Worm (Caenorhabditis elegans) whole organism, L4 larva: ENCODE results near the gene C15F1.1.

ENCODE experiments used
- F26F4.8 ChIP-seq: fragments of 200-800 bp; sonication (Bioruptor generic); conservative IDR thresholded peaks from 2 replicates; pipeline ENCODE4 v1.3.6; 2022; ENCODE audit warnings: missing genetic modification characterization, missing compliant biosample characterization
- F37D6.2 ChIP-seq: sonication (generic microtip); optimal IDR thresholded peaks from 2 replicates; lab custom pipeline; 2016; ENCODE audit warnings: mild to moderate bottlenecking, missing genetic modification characterization, missing compliant biosample characterization
- ZK337.2 ChIP-seq: fragments of 200-800 bp; sonication (Bioruptor generic); IDR thresholded peaks from 2 replicates; pipeline ENCODE4 v1.3.6; 2022; ENCODE audit warnings: missing genetic modification reagents, missing genetic modification characterization, missing compliant biosample characterization
- ceh-20 ChIP-seq: fragments of 200-800 bp; sonication (Bioruptor generic); IDR thresholded peaks from 2 replicates; pipeline ENCODE4 v1.3.6; 2022; ENCODE audit warnings: missing genetic modification reagents, missing genetic modification characterization, missing compliant biosample characterization
- ceh-28 ChIP-seq: fragments of 150-350 bp; optimal IDR thresholded peaks from 2 replicates; lab custom pipeline; 2014; ENCODE audit warnings: missing biosample characterization, missing genetic modification reagents, missing genetic modification characterization
- ces-1 ChIP-seq: fragments of 150-350 bp; sonication (generic microtip); optimal IDR thresholded peaks from 4 replicates; lab custom pipeline; 2014; ENCODE audit warnings: missing biosample characterization, missing genetic modification reagents, missing genetic modification characterization
- ctbp-1 ChIP-seq: fragments of 200-800 bp; sonication (Bioruptor generic); IDR thresholded peaks from 2 replicates; pipeline ENCODE4 v1.3.6; 2022; ENCODE audit warnings: missing genetic modification reagents, missing genetic modification characterization, missing compliant biosample characterization
- dmd-6 ChIP-seq: fragments of 200-800 bp; sonication (Bioruptor generic); IDR thresholded peaks from 2 replicates; pipeline ENCODE4 v1.3.6; 2022; ENCODE audit warnings: missing genetic modification reagents, missing genetic modification characterization, missing compliant biosample characterization
- dmd-8 ChIP-seq: fragments of 200-800 bp; sonication (Bioruptor generic); IDR thresholded peaks from 2 replicates; pipeline ENCODE4 v1.3.6; 2022; ENCODE audit warnings: missing genetic modification characterization, missing compliant biosample characterization
- dpl-1 ChIP-seq: fragments of 150-350 bp; optimal IDR thresholded peaks from 2 replicates; lab custom pipeline; 2014; ENCODE audit warnings: missing biosample characterization, missing genetic modification reagents, missing genetic modification characterization
- duxl-1 ChIP-seq: sonication (generic microtip); optimal IDR thresholded peaks from 2 replicates; lab custom pipeline; 2016; ENCODE audit warnings: mild to moderate bottlenecking, missing genetic modification characterization, moderate library complexity, missing compliant biosample characterization; ENCODE audit not compliant: poor library complexity
- fkh-10 ChIP-seq: fragments of 150-350 bp; optimal IDR thresholded peaks from 2 replicates; lab custom pipeline; 2014; ENCODE audit warnings: missing biosample characterization, missing genetic modification reagents, missing genetic modification characterization
- hif-1 ChIP-seq, 2 experiments: sonication (generic microtip); optimal IDR thresholded peaks; 2 replicates each; lab custom pipeline; 2016 to 2017; ENCODE audit warnings: missing compliant biosample characterization in 2 of 2, missing genetic modification characterization in 2 of 2, missing genetic modification reagents in 2 of 2, missing genotype in 2 of 2, mild to moderate bottlenecking in 1 of 2
- hlh-11 ChIP-seq: fragments of 200-800 bp; sonication (Bioruptor generic); optimal IDR thresholded peaks from 2 replicates; lab custom pipeline; 2018; ENCODE audit warnings: mild to moderate bottlenecking, missing genetic modification characterization, missing compliant biosample characterization
- hlh-30 ChIP-seq: sonication (generic microtip); optimal IDR thresholded peaks from 2 replicates; lab custom pipeline; 2017; ENCODE audit warnings: antibody characterized with exemption, mild to moderate bottlenecking, missing genetic modification characterization, missing compliant biosample characterization; ENCODE audit not compliant: insufficient read depth
- hmg-1.1 ChIP-seq: fragments of 200-800 bp; sonication (Bioruptor generic); IDR thresholded peaks from 2 replicates; pipeline ENCODE4 v1.3.6; 2022; ENCODE audit warnings: missing genetic modification reagents, missing genetic modification characterization, missing compliant biosample characterization
- lir-3 ChIP-seq: sonication (generic microtip); optimal IDR thresholded peaks from 2 replicates; lab custom pipeline; 2016; ENCODE audit warnings: mild to moderate bottlenecking, missing genetic modification characterization, missing compliant biosample characterization
- lsy-2 ChIP-seq, 2 experiments: fragments of 150-350 bp in 1 of 2; sonication (generic microtip) in 1 of 2; optimal IDR thresholded peaks; 2 replicates each; lab custom pipeline; 2014 to 2017; ENCODE audit warnings: missing biosample characterization in 2 of 2, missing genetic modification characterization in 2 of 2
- mdl-1 ChIP-seq, 2 experiments: fragments of 150-350 bp in 1 of 2; sonication (generic microtip) in 1 of 2; optimal IDR thresholded peaks; 2 replicates each; lab custom pipeline; 2014 to 2017; ENCODE audit warnings: missing biosample characterization in 2 of 2, missing genetic modification characterization in 2 of 2
- mep-1 ChIP-seq: fragments of 150-350 bp; sonication (generic microtip); optimal IDR thresholded peaks from 3 replicates; lab custom pipeline; 2014; ENCODE audit warnings: missing biosample characterization, missing genetic modification characterization
- mxl-2 ChIP-seq: fragments of 200-800 bp; sonication (Bioruptor generic); conservative IDR thresholded peaks from 2 replicates; pipeline ENCODE4 v1.3.6; 2022; ENCODE audit warnings: missing genetic modification reagents, missing genetic modification characterization, missing compliant biosample characterization
- nhr-10 ChIP-seq: fragments of 150-350 bp; optimal IDR thresholded peaks from 2 replicates; lab custom pipeline; 2014; ENCODE audit warnings: missing biosample characterization, missing genetic modification characterization
- nhr-102 ChIP-seq: sonication (generic microtip); optimal IDR thresholded peaks from 2 replicates; lab custom pipeline; 2016; ENCODE audit warnings: mild to moderate bottlenecking, missing genetic modification characterization, moderate library complexity, missing compliant biosample characterization
- nhr-11 ChIP-seq: fragments of 150-350 bp; optimal IDR thresholded peaks from 2 replicates; lab custom pipeline; 2014; ENCODE audit warnings: missing biosample characterization, missing genetic modification characterization
- nhr-28 ChIP-seq: fragments of 150-350 bp; optimal IDR thresholded peaks from 2 replicates; lab custom pipeline; 2014; ENCODE audit warnings: missing biosample characterization, missing genetic modification characterization
- nhr-42 ChIP-seq: fragments of 200-800 bp; sonication (Bioruptor generic); IDR thresholded peaks from 2 replicates; pipeline ENCODE4 v1.3.6; 2022; ENCODE audit warnings: missing genetic modification characterization, missing compliant biosample characterization
- nhr-6 ChIP-seq: fragments of 150-350 bp; optimal IDR thresholded peaks from 2 replicates; lab custom pipeline; 2014; ENCODE audit warnings: missing biosample characterization, missing genetic modification characterization
- rbr-2 ChIP-seq: sonication (generic microtip); optimal IDR thresholded peaks from 2 replicates; lab custom pipeline; 2016; ENCODE audit warnings: missing genotype, missing genetic modification characterization, missing compliant biosample characterization
- set-16 ChIP-seq: fragments of 200-800 bp; sonication (Bioruptor generic); IDR thresholded peaks from 2 replicates; pipeline ENCODE4 v1.3.6; 2022; ENCODE audit warnings: missing genetic modification reagents, missing genetic modification characterization, missing compliant biosample characterization
- snpc-4 ChIP-seq: fragments of 150-350 bp; optimal IDR thresholded peaks from 2 replicates; lab custom pipeline; 2014; ENCODE audit warnings: missing biosample characterization, missing genetic modification characterization
- unc-62 ChIP-seq, 3 experiments: fragments of 150-350 bp in 1 of 3; sonication (generic microtip); optimal IDR thresholded peaks in 2 of 3; peaks in 1 of 3; 1 replicate in 1 of 3; 2 replicates in 2 of 3; lab custom pipeline; 2014 to 2017; ENCODE audit warnings: missing biosample characterization in 3 of 3, missing genetic modification characterization in 3 of 3, missing genetic modification reagents in 3 of 3, missing genotype in 1 of 3
- vab-7 ChIP-seq: fragments of 200-800 bp; sonication (Bioruptor generic); IDR thresholded peaks from 2 replicates; pipeline ENCODE4 v1.3.6; 2022; ENCODE audit warnings: missing genetic modification reagents, missing genetic modification characterization, missing compliant biosample characterization
- ztf-11 ChIP-seq: fragments of 150-350 bp; optimal IDR thresholded peaks from 2 replicates; lab custom pipeline; 2014; ENCODE audit warnings: missing biosample characterization, missing genetic modification characterization
- ztf-7 ChIP-seq: fragments of 150-350 bp; optimal IDR thresholded peaks from 2 replicates; lab custom pipeline; 2014; ENCODE audit warnings: missing biosample characterization, missing genetic modification characterization

C15F1.1 gene

ce11 chrII:6978908-6979307 is 10.8 kb upstream of the C15F1.1 start:
- TF ChIP-seq nhr-10 (tag; lab: Kevin White, UChicago) (no peak), nhr-28 (peak; percentile 11)

ce11 chrII:6979646-6980045 is 10.0 kb upstream of the C15F1.1 start, which contains the start of gene C15F1.2:
Gene C15F1.2, plus strand, starts transcription at chrII:6979953.
- TF ChIP-seq unc-62 (GFP tag; optimal IDR thresholded peaks at IDR 0.05 in 1 of 2; lab: Kevin White, UChicago) (peak in 1 of 2 experiments; percentile 9), unc-62 (tag; optimal IDR thresholded peaks at IDR 0.05; lab: Kevin White, UChicago) (no peak), nhr-6 (tag; lab: Kevin White, UChicago) (no peak), dmd-8 (GFP tag; lab: Robert Waterston, UW) (no peak)

ce11 chrII:6992949-6993348 is 3.3 kb downstream of the C15F1.1 start:
- peak; percentile 50 for TF ChIP-seq mep-1
- 0 out of 2 replicates have a peak, but pooled peaks have one; percentile 37 for TF ChIP-seq nhr-42 (GFP tag; lab: Robert Waterston, UW)
- peak in 1 of 2 experiments; percentile 66 for TF ChIP-seq lsy-2 (tag; optimal IDR thresholded peaks at IDR 0.05; lab: Kevin White, UChicago)
- TF ChIP-seq ztf-7 (tag; lab: Kevin White, UChicago): no peak
- TF ChIP-seq ctbp-1 (GFP tag; lab: Robert Waterston, UW): peak; percentile 57; the same call in 1 of the 2 replicates
- TF ChIP-seq ceh-28 (tag; lab: Kevin White, UChicago): peak; percentile 50
- TF ChIP-seq hlh-11 (tag; lab: Kevin White, UChicago): peak; percentile 33
- no peak for TF ChIP-seq mxl-2 (GFP tag; lab: Robert Waterston, UW)
- TF ChIP-seq set-16 (GFP tag; lab: Robert Waterston, UW): no peak
- peak in 1 of 2 experiments; percentile 66 for TF ChIP-seq unc-62 (GFP tag; optimal IDR thresholded peaks at IDR 0.05 in 1 of 2; lab: Kevin White, UChicago)
- no peak for TF ChIP-seq unc-62 (tag; optimal IDR thresholded peaks at IDR 0.05; lab: Kevin White, UChicago)
- peak; percentile 28; the same call in 1 of the 2 replicates for TF ChIP-seq vab-7 (GFP tag; lab: Robert Waterston, UW)
- no peak for TF ChIP-seq nhr-102 (tag; lab: Kevin White, UChicago)
- peak; percentile 64 for TF ChIP-seq hmg-1.1
- no peak for TF ChIP-seq ZK337.2 (GFP tag; lab: Robert Waterston, UW)
- TF ChIP-seq dpl-1 (GFP tag; lab: Kevin White, UChicago): peak; percentile 5
- TF ChIP-seq dmd-6 (GFP tag; lab: Robert Waterston, UW): peak; percentile 44
- TF ChIP-seq rbr-2: peak; percentile 76
- TF ChIP-seq hif-1 (tag; optimal IDR thresholded peaks at IDR 0.05; lab: Kevin White, UChicago): peak in 1 of 2 experiments; percentile 33
- TF ChIP-seq fkh-10 (GFP tag; lab: Kevin White, UChicago): peak; percentile 87
- TF ChIP-seq nhr-11 (tag; lab: Kevin White, UChicago): peak; percentile 3
- peak; percentile 77 for TF ChIP-seq ceh-20 (GFP tag; lab: Robert Waterston, UW)
- peak; percentile 59 for TF ChIP-seq hlh-30 (tag; lab: Kevin White, UChicago)
- TF ChIP-seq F37D6.2: peak; percentile 43
- TF ChIP-seq mdl-1 (tag; optimal IDR thresholded peaks at IDR 0.05; lab: Kevin White, UChicago): peak in 1 of 2 experiments; percentile 5

ce11 chrII:6994677-6995076 is 5.0 kb downstream of the C15F1.1 start, which contains the start of gene unc-104:
Gene unc-104, plus strand, starts transcription at chrII:6994987.
- TF ChIP-seq unc-62 (GFP tag; optimal IDR thresholded peaks at IDR 0.05 in 1 of 2; lab: Kevin White, UChicago): peak in 1 of 2 experiments; percentile 63
- no peak for TF ChIP-seq unc-62 (tag; optimal IDR thresholded peaks at IDR 0.05; lab: Kevin White, UChicago)
- no peak for TF ChIP-seq duxl-1 (tag; lab: Kevin White, UChicago)
- no peak for TF ChIP-seq lir-3
- no peak for TF ChIP-seq snpc-4
- peak; percentile 14 for TF ChIP-seq hlh-30 (tag; lab: Kevin White, UChicago)
- TF ChIP-seq lsy-2 (tag; optimal IDR thresholded peaks at IDR 0.05; lab: Kevin White, UChicago): peak in 1 of 2 experiments; percentile 32
- TF ChIP-seq F26F4.8 (GFP tag; lab: Robert Waterston, UW): no peak
- peak; percentile 91 for TF ChIP-seq ces-1 (GFP tag; lab: Kevin White, UChicago)
- peak; percentile 24 for TF ChIP-seq mep-1
- TF ChIP-seq ztf-11: no peak
- TF ChIP-seq rbr-2: peak; percentile 29
- no peak for TF ChIP-seq nhr-42 (GFP tag; lab: Robert Waterston, UW)
- TF ChIP-seq fkh-10 (GFP tag; lab: Kevin White, UChicago): peak; percentile 34
